Worm (Caenorhabditis elegans) whole organism, L1 larva: Measurements from ENCODE around the gene sre-30.

ENCODE experiments used
- C16A3.4 ChIP-seq: fragments of 150-350 bp; optimal IDR thresholded peaks from 2 replicates; lab custom pipeline; 2014; ENCODE audit warnings: missing biosample characterization, missing genetic modification characterization
- C34B4.2 ChIP-seq: sonication (generic microtip); optimal IDR thresholded peaks from 2 replicates; lab custom pipeline; 2017; ENCODE audit warnings: mild to moderate bottlenecking, missing genetic modification characterization, missing compliant biosample characterization
- aha-1 ChIP-seq: fragments of 150-350 bp; optimal IDR thresholded peaks from 2 replicates; lab custom pipeline; 2014; ENCODE audit warnings: missing biosample characterization, missing genetic modification characterization
- alr-1 ChIP-seq: fragments of 200-800 bp; sonication (Bioruptor generic); optimal IDR thresholded peaks from 2 replicates; lab custom pipeline; 2018; ENCODE audit warnings: borderline replicate concordance, mild to moderate bottlenecking, missing genetic modification characterization, missing compliant biosample characterization
- ama-1 ChIP-seq: fragments of 150-350 bp; optimal IDR thresholded peaks from 2 replicates; lab custom pipeline; 2014
- blmp-1 ChIP-seq: fragments of 150-350 bp; optimal IDR thresholded peaks from 2 replicates; lab custom pipeline; 2014; ENCODE audit warnings: missing biosample characterization, missing genetic modification characterization
- ceh-8 ChIP-seq: fragments of 200-800 bp; sonication (Bioruptor generic); optimal IDR thresholded peaks from 2 replicates; lab custom pipeline; 2018; ENCODE audit warnings: mild to moderate bottlenecking, missing genetic modification characterization, moderate library complexity, missing compliant biosample characterization
- ceh-82 ChIP-seq, 3 experiments: fragments of 150-350 bp in 1 of 3; sonication (generic microtip) in 2 of 3; optimal IDR thresholded peaks; 2 replicates each; lab custom pipeline; 2014 to 2017; ENCODE audit warnings: missing biosample characterization in 3 of 3, missing genetic modification characterization in 3 of 3
- ceh-88 ChIP-seq: fragments of 200-800 bp; sonication (Bioruptor generic); IDR thresholded peaks from 2 replicates; pipeline ENCODE4 v1.3.6; 2022; ENCODE audit warnings: missing genetic modification characterization, missing compliant biosample characterization
- ceh-90 ChIP-seq: sonication (generic microtip); optimal IDR thresholded peaks from 2 replicates; lab custom pipeline; 2016; ENCODE audit warnings: missing genetic modification characterization, missing compliant biosample characterization
- dpl-1 ChIP-seq, 3 experiments: fragments of 150-350 bp in 2 of 3; sonication (generic microtip) in 1 of 3; optimal IDR thresholded peaks; 2 replicates each; lab custom pipeline; 2014 to 2017; ENCODE audit warnings: missing biosample characterization in 3 of 3, missing genetic modification characterization in 3 of 3, missing genetic modification reagents in 3 of 3
- dsc-1 ChIP-seq: sonication (generic microtip); optimal IDR thresholded peaks from 2 replicates; lab custom pipeline; 2016; ENCODE audit warnings: mild to moderate bottlenecking, missing genetic modification characterization, missing compliant biosample characterization
- egl-27 ChIP-seq, 2 experiments: fragments of 150-350 bp in 1 of 2; sonication (generic microtip); optimal IDR thresholded peaks; 3 replicates each; lab custom pipeline; 2017 to 2018; ENCODE audit warnings: missing biosample characterization in 2 of 2, missing genetic modification characterization in 2 of 2, missing genetic modification reagents in 2 of 2
- fkh-10 ChIP-seq: sonication (generic microtip); optimal IDR thresholded peaks from 2 replicates; lab custom pipeline; 2017; ENCODE audit warnings: missing biosample characterization, missing genetic modification reagents, missing genetic modification characterization
- fkh-8 ChIP-seq: sonication (generic microtip); optimal IDR thresholded peaks from 2 replicates; lab custom pipeline; 2016; ENCODE audit warnings: mild to moderate bottlenecking, missing genetic modification characterization, missing compliant biosample characterization
- fos-1 ChIP-seq: fragments of 150-350 bp; optimal IDR thresholded peaks from 2 replicates; lab custom pipeline; 2014; ENCODE audit warnings: missing biosample characterization, missing genetic modification characterization
- grh-1 ChIP-seq: fragments of 200-800 bp; sonication (Bioruptor generic); IDR thresholded peaks from 2 replicates; pipeline ENCODE4 v1.3.6; 2022; ENCODE audit warnings: missing genetic modification reagents, missing genetic modification characterization, missing compliant biosample characterization
- hlh-17 ChIP-seq: fragments of 200-800 bp; sonication (Bioruptor generic); optimal IDR thresholded peaks from 2 replicates; lab custom pipeline; 2018; ENCODE audit warnings: missing genetic modification characterization, mild to moderate bottlenecking, missing compliant biosample characterization, moderate library complexity, borderline replicate concordance
- hlh-4 ChIP-seq: sonication (generic microtip); optimal IDR thresholded peaks from 2 replicates; lab custom pipeline; 2016; ENCODE audit warnings: mild to moderate bottlenecking, missing genetic modification characterization, missing compliant biosample characterization
- hpl-2 ChIP-seq: fragments of 150-350 bp; optimal IDR thresholded peaks from 2 replicates; lab custom pipeline; 2014; ENCODE audit warnings: missing biosample characterization, missing genetic modification reagents, missing genetic modification characterization
- isw-1 ChIP-seq: fragments of 200-800 bp; sonication (Bioruptor generic); IDR thresholded peaks from 2 replicates; pipeline ENCODE4 v1.3.6; 2022; ENCODE audit warnings: missing genetic modification characterization, missing compliant biosample characterization
- lin-14 ChIP-seq: fragments of 200-800 bp; sonication (Bioruptor generic); optimal IDR thresholded peaks from 2 replicates; lab custom pipeline; 2018; ENCODE audit warnings: mild to moderate bottlenecking, missing genetic modification characterization, moderate library complexity, missing compliant biosample characterization
- lin-15B ChIP-seq: fragments of 150-350 bp; sonication (generic microtip); optimal IDR thresholded peaks from 3 replicates; lab custom pipeline; 2014; ENCODE audit warnings: missing biosample characterization, missing genetic modification characterization
- lin-35 ChIP-seq, 2 experiments: fragments of 150-350 bp; optimal IDR thresholded peaks; 2 replicates each; lab custom pipeline; 2014; ENCODE audit warnings: missing biosample characterization in 2 of 2, missing genetic modification characterization in 2 of 2, missing genetic modification reagents in 2 of 2
- lin-39 ChIP-seq: fragments of 150-350 bp; optimal IDR thresholded peaks from 2 replicates; lab custom pipeline; 2014; ENCODE audit warnings: missing biosample characterization, missing genetic modification reagents, missing genetic modification characterization
- lir-3 ChIP-seq: sonication (generic microtip); optimal IDR thresholded peaks from 2 replicates; lab custom pipeline; 2016; ENCODE audit warnings: mild to moderate bottlenecking, missing genetic modification characterization, moderate library complexity, missing compliant biosample characterization; ENCODE audit not compliant: poor library complexity
- lsy-2 ChIP-seq, 2 experiments: fragments of 150-350 bp; optimal IDR thresholded peaks; 2 replicates each; lab custom pipeline; 2014; ENCODE audit warnings: missing biosample characterization in 2 of 2, missing genetic modification characterization in 2 of 2
- mab-9 ChIP-seq: fragments of 200-800 bp; sonication (Bioruptor generic); IDR thresholded peaks from 2 replicates; pipeline ENCODE4 v1.3.6; 2022; ENCODE audit warnings: missing genetic modification reagents, missing genetic modification characterization, missing compliant biosample characterization
- mef-2 ChIP-seq: fragments of 150-350 bp; optimal IDR thresholded peaks from 2 replicates; lab custom pipeline; 2014; ENCODE audit warnings: missing biosample characterization, missing genetic modification characterization
- nhr-19 ChIP-seq: fragments of 200-800 bp; sonication (Bioruptor generic); conservative IDR thresholded peaks from 2 replicates; pipeline ENCODE4 v1.3.6; 2022; ENCODE audit warnings: missing genetic modification characterization, missing compliant biosample characterization
- nhr-47 ChIP-seq: sonication (generic microtip); optimal IDR thresholded peaks from 2 replicates; lab custom pipeline; 2016; ENCODE audit warnings: mild to moderate bottlenecking, missing genetic modification characterization, moderate library complexity, missing compliant biosample characterization
- nhr-77 ChIP-seq: fragments of 150-350 bp; optimal IDR thresholded peaks from 2 replicates; lab custom pipeline; 2014; ENCODE audit warnings: missing biosample characterization, missing genetic modification characterization
- nhr-84 ChIP-seq: sonication (generic microtip); optimal IDR thresholded peaks from 2 replicates; lab custom pipeline; 2017; ENCODE audit warnings: missing biosample characterization, missing genetic modification characterization
- nhr-85 ChIP-seq: sonication (generic microtip); peaks from one replicate; lab custom pipeline; 2016; ENCODE audit warnings: missing genetic modification characterization, inconsistent platforms, missing compliant biosample characterization
- snu-23 ChIP-seq: sonication (generic microtip); optimal IDR thresholded peaks from 2 replicates; lab custom pipeline; 2016; ENCODE audit warnings: missing genetic modification characterization, missing compliant biosample characterization
- sox-4 ChIP-seq: sonication (generic microtip); optimal IDR thresholded peaks from 2 replicates; lab custom pipeline; 2016; ENCODE audit warnings: missing genetic modification characterization, missing compliant biosample characterization
- sup-37 ChIP-seq: fragments of 200-800 bp; sonication (Bioruptor generic); optimal IDR thresholded peaks from 2 replicates; lab custom pipeline; 2018; ENCODE audit warnings: mild to moderate bottlenecking, missing genetic modification characterization, missing compliant biosample characterization
- swsn-7 ChIP-seq: sonication (generic microtip); optimal IDR thresholded peaks from 2 replicates; lab custom pipeline; 2016; ENCODE audit warnings: missing genetic modification characterization, missing compliant biosample characterization
- unc-86 ChIP-seq: sonication (generic microtip); optimal IDR thresholded peaks from 2 replicates; lab custom pipeline; 2016; ENCODE audit warnings: missing genetic modification characterization, missing compliant biosample characterization
- xbp-1 ChIP-seq: sonication (generic microtip); optimal IDR thresholded peaks from 2 replicates; lab custom pipeline; 2016; ENCODE audit warnings: missing genetic modification characterization, missing compliant biosample characterization
- zag-1 ChIP-seq: fragments of 150-350 bp; optimal IDR thresholded peaks from 2 replicates; lab custom pipeline; 2014; ENCODE audit warnings: missing biosample characterization, missing genetic modification characterization

sre-30 gene

ce11 chrII:12425644-12426222, 19.4 kb upstream of the sre-30 start, which contains the start of gene daf-22 (continued):
- TF ChIP-seq hpl-2 (GFP tag; lab: Kevin White, UChicago): peak; percentile 15

DNA sequence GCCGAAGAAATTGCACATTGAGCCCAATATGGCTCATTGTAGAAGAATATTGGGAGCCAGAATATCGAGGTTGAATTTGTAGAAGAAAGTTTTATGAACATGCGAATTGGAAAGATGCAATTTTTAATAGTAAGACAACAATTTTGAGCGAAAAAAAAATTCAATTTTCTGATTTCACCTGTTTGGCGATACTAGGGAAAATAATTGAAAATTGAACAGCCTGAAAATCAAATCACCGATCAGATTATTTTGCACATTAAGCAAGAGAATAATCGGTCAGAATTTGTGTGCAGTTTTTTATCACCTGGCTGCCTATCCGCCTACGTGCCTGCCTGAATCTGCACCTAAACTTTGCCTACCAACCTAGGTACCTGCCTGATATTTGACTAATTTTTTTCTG, 14.2 kb upstream of the sre-30 start, which contains the start of gene sre-26:
Gene sre-26, minus strand, starts transcription at position 101 of the 400 bp plus-strand sequence.
- no peak for TF ChIP-seq xbp-1
- no peak for TF ChIP-seq fkh-8 (tag; lab: Kevin White, UChicago)
- no peak for TF ChIP-seq lin-15B
- no peak for TF ChIP-seq lin-39 (tag; lab: Kevin White, UChicago)
- no peak for TF ChIP-seq hlh-17
- TF ChIP-seq egl-27 (tag; optimal IDR thresholded peaks at IDR 0.05; lab: Kevin White, UChicago): no peak
- no peak for TF ChIP-seq aha-1 (tag; lab: Kevin White, UChicago)
- TF ChIP-seq dpl-1 (GFP tag; optimal IDR thresholded peaks at IDR 0.05; lab: Kevin White, UChicago): no peak
- no peak for TF ChIP-seq nhr-85
- TF ChIP-seq lin-14: no peak
- TF ChIP-seq fkh-10 (GFP tag; lab: Kevin White, UChicago): no peak
- TF ChIP-seq nhr-77 (tag; lab: Kevin White, UChicago): no peak
- TF ChIP-seq C16A3.4: no peak
- no peak for TF ChIP-seq ceh-90 (tag; lab: Kevin White, UChicago)
- no peak for TF ChIP-seq zag-1
- no peak for TF ChIP-seq lin-35 (GFP tag; optimal IDR thresholded peaks at IDR 0.05; lab: Kevin White, UChicago)
- no peak for TF ChIP-seq ama-1 (lab: Kevin White, UChicago)
- no peak for TF ChIP-seq nhr-19
- no peak for TF ChIP-seq C34B4.2 (tag; lab: Kevin White, UChicago)
- TF ChIP-seq blmp-1 (tag; lab: Kevin White, UChicago): no peak

DNA sequence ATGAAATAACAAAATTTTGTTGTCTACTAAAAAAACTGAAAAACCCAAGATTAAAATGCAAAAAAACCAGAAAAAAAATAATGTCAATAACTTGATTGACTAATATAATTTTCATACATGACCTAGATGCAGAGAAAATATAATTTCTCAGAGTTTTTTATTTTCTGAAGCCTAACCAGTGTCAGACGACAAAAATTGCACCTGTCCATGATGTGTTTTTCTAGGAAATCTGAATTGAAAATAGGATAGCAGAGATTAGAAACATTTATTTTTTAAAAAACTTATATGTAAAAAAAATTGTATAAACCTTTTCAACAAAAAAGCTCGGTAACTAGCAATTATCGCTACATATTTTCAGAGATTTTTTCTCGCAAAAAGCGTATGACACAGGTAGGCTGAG, 11.7 kb upstream of the sre-30 start:
- no peak for TF ChIP-seq lsy-2 (tag; optimal IDR thresholded peaks at IDR 0.05; lab: Kevin White, UChicago)
- TF ChIP-seq fkh-8 (tag; lab: Kevin White, UChicago): peak; percentile 68
- no peak for TF ChIP-seq xbp-1
- peak; percentile 99 for TF ChIP-seq hlh-4 (tag; lab: Kevin White, UChicago)
- peak; percentile 46 for TF ChIP-seq nhr-47

DNA sequence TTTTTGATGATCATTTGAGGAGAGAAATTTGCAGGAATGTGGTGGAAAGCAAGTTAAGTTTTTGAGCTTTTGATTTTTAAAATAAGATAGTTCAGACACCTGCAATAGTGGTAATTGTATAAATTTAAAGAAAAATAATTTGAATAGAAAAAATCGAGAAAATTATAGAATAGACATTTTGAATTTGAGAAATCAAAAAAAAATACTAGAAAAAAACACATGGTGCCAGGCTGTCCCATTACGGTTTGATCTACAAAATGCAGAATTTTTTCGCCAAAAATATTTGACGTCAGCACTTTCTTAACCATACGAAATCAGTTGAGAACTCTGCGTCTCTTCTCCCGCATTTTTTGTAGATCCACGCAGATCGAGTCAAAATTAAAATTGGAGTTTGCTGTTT, 11.2 kb upstream of the sre-30 start, which contains the start of gene sre-27:
Gene sre-27, minus strand, starts transcription at position 101 of the 400 bp plus-strand sequence.
- no peak for TF ChIP-seq mab-9 (GFP tag; lab: Robert Waterston, UW)
- no peak for TF ChIP-seq lin-14
- TF ChIP-seq ceh-8 (GFP tag; lab: Kevin White, UChicago): no peak
- TF ChIP-seq dsc-1 (tag; lab: Kevin White, UChicago): no peak
- TF ChIP-seq ceh-82 (tag; optimal IDR thresholded peaks at IDR 0.05; lab: Kevin White, UChicago): no peak
- TF ChIP-seq lir-3 (tag; lab: Kevin White, UChicago): no peak
- TF ChIP-seq isw-1 (GFP tag; lab: Robert Waterston, UW): no peak
- TF ChIP-seq unc-86 (tag; lab: Kevin White, UChicago): no peak

DNA sequence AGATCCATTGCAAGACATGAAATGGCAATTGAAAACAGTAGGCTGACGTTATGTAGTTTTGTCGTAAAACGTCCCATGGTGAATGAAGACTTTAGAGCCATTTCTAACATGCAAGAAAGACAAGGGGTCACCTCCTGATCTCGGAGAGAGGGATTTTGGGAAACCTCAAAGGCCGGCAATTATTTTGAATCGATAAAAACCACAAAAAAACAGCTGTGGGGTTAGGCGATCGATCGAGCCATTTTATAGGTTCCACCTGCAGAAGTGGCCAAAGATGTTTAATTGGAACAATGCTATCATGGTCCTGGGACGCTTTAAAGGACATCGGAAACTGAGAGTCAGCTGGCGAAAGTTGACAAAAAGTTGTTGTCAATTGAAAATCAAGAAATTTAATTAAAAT, 8.5 kb upstream of the sre-30 start, which contains the start of gene Y57A10C.11:
Gene Y57A10C.11, minus strand, starts transcription at position 101 of the 400 bp plus-strand sequence.
- no peak for TF ChIP-seq aha-1 (tag; lab: Kevin White, UChicago)
- no peak for TF ChIP-seq swsn-7 (tag; lab: Kevin White, UChicago)
- no peak for TF ChIP-seq hpl-2 (GFP tag; lab: Kevin White, UChicago)
- TF ChIP-seq ceh-8 (GFP tag; lab: Kevin White, UChicago): no peak
- TF ChIP-seq sox-4 (tag; lab: Kevin White, UChicago): no peak
- no peak for TF ChIP-seq ceh-88 (GFP tag; lab: Robert Waterston, UW)
- no peak for TF ChIP-seq grh-1 (GFP tag; lab: Robert Waterston, UW)
- no peak for TF ChIP-seq fos-1 (tag; lab: Kevin White, UChicago)
- no peak for TF ChIP-seq alr-1 (tag; lab: Kevin White, UChicago)
- TF ChIP-seq snu-23: no peak
- TF ChIP-seq nhr-84 (tag; lab: Kevin White, UChicago): no peak
- no peak for TF ChIP-seq dpl-1 (GFP tag; optimal IDR thresholded peaks at IDR 0.05; lab: Kevin White, UChicago)
- TF ChIP-seq mef-2 (tag; lab: Kevin White, UChicago): no peak
- no peak for TF ChIP-seq sup-37 (GFP tag; lab: Kevin White, UChicago)
